Fruit fly (Drosophila melanogaster): ENCODE results near the gene Glt.

Gene Glt

dm6 chr2L:8684276-8684675 is 11.8 kb downstream of the Glt start, which contains the start of gene CG9289:
Gene CG9289 (minus strand): TSS chr2L:8684376.
- no peak for TF ChIP-seq CG7045 (GFP tag; optimal IDR thresholded peaks at IDR 0.05)
- TF ChIP-seq Crg-1 (GFP tag; optimal IDR thresholded peaks at IDR 0.05) = no peak
- no peak for TF ChIP-seq kay (GFP tag; ENCODE audit: borderline replicate concordance)
- no peak for TF ChIP-seq tj (GFP tag; optimal IDR thresholded peaks at IDR 0.05)
- TF ChIP-seq Clk (GFP tag; optimal IDR thresholded peaks at IDR 0.05) = no peak
- no peak for TF ChIP-seq CG14711 (tag; optimal IDR thresholded peaks at IDR 0.05)
- no peak for TF ChIP-seq pad (GFP tag; optimal IDR thresholded peaks at IDR 0.05)
- TF ChIP-seq cnc (optimal IDR thresholded peaks at IDR 0.05) = no peak
- TF ChIP-seq CG12768 (GFP tag; optimal IDR thresholded peaks at IDR 0.05) = no peak
- TF ChIP-seq toe (GFP tag; optimal IDR thresholded peaks at IDR 0.05) = no peak
- no peak for TF ChIP-seq CG5204 (GFP tag; optimal IDR thresholded peaks at IDR 0.05)

dm6 chr2L:8685668-8686306 is 13.3 kb downstream of the Glt start, which contains the start of the genes PrBP and Trs23:
Gene PrBP (minus strand): TSS chr2L:8685955.
Gene Trs23 (plus strand): TSS chr2L:8686231.
- TF ChIP-seq kay (GFP tag; ENCODE audit: borderline replicate concordance) = peak; percentile 68
- TF ChIP-seq ovo (GFP tag; optimal IDR thresholded peaks at IDR 0.05) = no peak

dm6 chr2L:8689853-8690252 is 17.4 kb downstream of the Glt start:
- no peak for TF ChIP-seq CG1620 (GFP tag; optimal IDR thresholded peaks at IDR 0.05)
- TF ChIP-seq ovo (GFP tag; optimal IDR thresholded peaks at IDR 0.05) = no peak
- no peak for TF ChIP-seq pad (GFP tag; optimal IDR thresholded peaks at IDR 0.05)
- TF ChIP-seq CG12768 (GFP tag; optimal IDR thresholded peaks at IDR 0.05) = no peak
- TF ChIP-seq CG7101 (tag; optimal IDR thresholded peaks at IDR 0.05) = no peak
- no peak for TF ChIP-seq Crg-1 (GFP tag; optimal IDR thresholded peaks at IDR 0.05)
- TF ChIP-seq cnc (optimal IDR thresholded peaks at IDR 0.05) = no peak
- no peak for TF ChIP-seq CG5204 (GFP tag; optimal IDR thresholded peaks at IDR 0.05)
- no peak for TF ChIP-seq cic (GFP tag; optimal IDR thresholded peaks at IDR 0.05)
- TF ChIP-seq kay (GFP tag; ENCODE audit: borderline replicate concordance) = no peak
- no peak for TF ChIP-seq bab1 (GFP tag; optimal IDR thresholded peaks at IDR 0.05)
- no peak for TF ChIP-seq Clk (GFP tag; optimal IDR thresholded peaks at IDR 0.05)
- no peak for TF ChIP-seq CG33017 (tag; optimal IDR thresholded peaks at IDR 0.05)
- no peak for TF ChIP-seq CG14711 (tag; optimal IDR thresholded peaks at IDR 0.05)
- no peak for TF ChIP-seq Mnt (GFP tag; optimal IDR thresholded peaks at IDR 0.05)
- TF ChIP-seq Hr96 (GFP tag; optimal IDR thresholded peaks at IDR 0.05) = no peak
- TF ChIP-seq CG11617 (GFP tag; optimal IDR thresholded peaks at IDR 0.05) = no peak

dm6 chr2L:8690382-8690781 is 17.9 kb downstream of the Glt start:
- TF ChIP-seq toe (GFP tag; optimal IDR thresholded peaks at IDR 0.05) (no peak), CG7045 (GFP tag; optimal IDR thresholded peaks at IDR 0.05) (no peak), CG33017 (tag; optimal IDR thresholded peaks at IDR 0.05) (no peak), kay (GFP tag; ENCODE audit: borderline replicate concordance) (no peak), Mnt (GFP tag; optimal IDR thresholded peaks at IDR 0.05) (no peak), pad (GFP tag; optimal IDR thresholded peaks at IDR 0.05) (no peak), Crg-1 (GFP tag; optimal IDR thresholded peaks at IDR 0.05) (no peak), CG12768 (GFP tag; optimal IDR thresholded peaks at IDR 0.05) (no peak), Hr96 (GFP tag; optimal IDR thresholded peaks at IDR 0.05) (no peak), ovo (GFP tag; optimal IDR thresholded peaks at IDR 0.05) (no peak), CG7101 (tag; optimal IDR thresholded peaks at IDR 0.05) (no peak), cnc (optimal IDR thresholded peaks at IDR 0.05) (no peak), Clk (GFP tag; optimal IDR thresholded peaks at IDR 0.05) (no peak), tj (GFP tag; optimal IDR thresholded peaks at IDR 0.05) (no peak), CG5204 (GFP tag; optimal IDR thresholded peaks at IDR 0.05) (no peak), bab1 (GFP tag; optimal IDR thresholded peaks at IDR 0.05) (no peak), cic (GFP tag; optimal IDR thresholded peaks at IDR 0.05) (no peak), CG11617 (GFP tag; optimal IDR thresholded peaks at IDR 0.05) (no peak)

- TF ChIP-seq cnc (optimal IDR thresholded peaks at IDR 0.05) = peak in 1 of 2 experiments; percentile 33
- TF ChIP-seq CG12768 (GFP tag; optimal IDR thresholded peaks at IDR 0.05) = no peak
- TF ChIP-seq Clk (GFP tag; optimal IDR thresholded peaks at IDR 0.05) = no peak
- TF ChIP-seq cic (GFP tag; optimal IDR thresholded peaks at IDR 0.05) = peak; percentile 45
- no peak for TF ChIP-seq CG7045 (GFP tag; optimal IDR thresholded peaks at IDR 0.05)
These were observed 18.4 kb downstream of the Glt start for dm6 chr2L:8690913-8691291.

- TF ChIP-seq CG5204 (GFP tag; optimal IDR thresholded peaks at IDR 0.05) = no peak
- peak; percentile 88 for TF ChIP-seq CG11617 (GFP tag; optimal IDR thresholded peaks at IDR 0.05)
- TF ChIP-seq Crg-1 (GFP tag; optimal IDR thresholded peaks at IDR 0.05) = no peak
- TF ChIP-seq tj (GFP tag; optimal IDR thresholded peaks at IDR 0.05) = peak; percentile 69
- peak; percentile 60 for TF ChIP-seq CG12768 (GFP tag; optimal IDR thresholded peaks at IDR 0.05)
- TF ChIP-seq ovo (GFP tag; optimal IDR thresholded peaks at IDR 0.05) = peak; percentile 45
- TF ChIP-seq toe (GFP tag; optimal IDR thresholded peaks at IDR 0.05) = peak; percentile 54
- TF ChIP-seq cic (GFP tag; optimal IDR thresholded peaks at IDR 0.05) = no peak
- TF ChIP-seq Mnt (GFP tag; optimal IDR thresholded peaks at IDR 0.05) = peak; percentile 52
- TF ChIP-seq kay (GFP tag; ENCODE audit: borderline replicate concordance) = peak; percentile 98
- TF ChIP-seq CG14711 (tag; optimal IDR thresholded peaks at IDR 0.05) = peak; percentile 68
- peak; percentile 37 for TF ChIP-seq Clk (GFP tag; optimal IDR thresholded peaks at IDR 0.05)
- peak; percentile 83 for TF ChIP-seq bab1 (GFP tag; optimal IDR thresholded peaks at IDR 0.05)
- no peak for TF ChIP-seq cnc (optimal IDR thresholded peaks at IDR 0.05)
- TF ChIP-seq pad (GFP tag; optimal IDR thresholded peaks at IDR 0.05) = peak; percentile 72
- peak; percentile 87 for TF ChIP-seq CG7101 (tag; optimal IDR thresholded peaks at IDR 0.05)
- peak; percentile 39 for TF ChIP-seq Hr96 (GFP tag; optimal IDR thresholded peaks at IDR 0.05)
- peak; percentile 84 for TF ChIP-seq CG7045 (GFP tag; optimal IDR thresholded peaks at IDR 0.05)
- TF ChIP-seq CG1620 (GFP tag; optimal IDR thresholded peaks at IDR 0.05) = peak; percentile 53
- peak; percentile 84 for TF ChIP-seq CG33017 (tag; optimal IDR thresholded peaks at IDR 0.05)
These were observed 18.9 kb downstream of the Glt start for dm6 chr2L:8691292-8691975.
